Fruit fly (Drosophila melanogaster): ENCODE measurements around the gene CG13071.

DNA sequence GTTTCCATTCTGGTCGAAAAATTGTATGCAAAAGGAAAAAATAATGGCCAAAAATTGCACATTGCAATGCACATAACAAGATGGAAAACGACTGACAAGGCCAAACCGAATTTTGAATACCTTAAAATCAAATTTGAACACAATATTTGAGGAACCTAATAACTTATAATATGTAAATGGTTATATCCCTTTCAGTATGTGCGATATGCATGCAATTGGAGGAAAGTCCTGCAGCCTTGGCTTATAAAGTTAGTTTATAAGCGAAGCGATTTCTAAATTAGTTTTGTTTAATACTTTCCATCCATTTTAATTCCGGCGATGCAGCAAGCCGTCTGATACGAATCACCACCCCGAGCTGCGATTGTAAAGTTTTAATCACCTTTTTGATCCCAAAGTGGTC, 37.4 kb upstream of the CG13071 start:
- TF ChIP-seq pad (GFP tag; optimal IDR thresholded peaks at IDR 0.05), result no peak
- no peak for TF ChIP-seq CG12768 (GFP tag; optimal IDR thresholded peaks at IDR 0.05)
- no peak for TF ChIP-seq cnc (optimal IDR thresholded peaks at IDR 0.05)
